Worm (Caenorhabditis elegans) whole organism, late embryonic: ENCODE measurements around the gene fbxa-112.

ENCODE experiments used
- C08G9.2 ChIP-seq: sonication (generic microtip); optimal IDR thresholded peaks from 2 replicates; lab custom pipeline; 2016; ENCODE audit warnings: mild to moderate bottlenecking, missing genetic modification characterization, moderate library complexity, missing compliant biosample characterization
- C38D4.7 ChIP-seq: fragments of 200-800 bp; sonication (Bioruptor generic); optimal IDR thresholded peaks from 2 replicates; lab custom pipeline; 2018; ENCODE audit warnings: mild to moderate bottlenecking, missing genetic modification characterization, moderate library complexity, missing compliant biosample characterization
- F13H6.1 ChIP-seq: sonication (generic microtip); optimal IDR thresholded peaks from 2 replicates; lab custom pipeline; 2016; ENCODE audit warnings: missing genetic modification characterization, missing compliant biosample characterization
- K09A11.1 ChIP-seq: sonication (generic microtip); optimal IDR thresholded peaks from 2 replicates; lab custom pipeline; 2017; ENCODE audit warnings: antibody characterized with exemption, mild to moderate bottlenecking, missing genetic modification characterization, missing compliant biosample characterization; ENCODE audit not compliant: insufficient read depth
- T23F11.4 ChIP-seq: fragments of 200-800 bp; sonication (Bioruptor generic); optimal IDR thresholded peaks from 2 replicates; lab custom pipeline; 2018; ENCODE audit warnings: mild to moderate bottlenecking, missing genetic modification characterization, missing compliant biosample characterization
- Y22D7AL.16 ChIP-seq: sonication (generic microtip); optimal IDR thresholded peaks from 2 replicates; lab custom pipeline; 2016; ENCODE audit warnings: missing genetic modification characterization, missing compliant biosample characterization
- ama-1 ChIP-seq: fragments of 150-350 bp; optimal IDR thresholded peaks from 2 replicates; lab custom pipeline; 2014
- ceh-2 ChIP-seq: sonication (generic microtip); optimal IDR thresholded peaks from 2 replicates; lab custom pipeline; 2016; ENCODE audit warnings: missing genotype, missing genetic modification characterization, missing compliant biosample characterization
- ceh-22 ChIP-seq: sonication (generic microtip); optimal IDR thresholded peaks from 2 replicates; lab custom pipeline; 2017; ENCODE audit warnings: missing biosample characterization, missing genetic modification characterization
- ceh-24 ChIP-seq: sonication (generic microtip); optimal IDR thresholded peaks from 2 replicates; lab custom pipeline; 2016; ENCODE audit warnings: mild to moderate bottlenecking, missing genetic modification characterization, missing compliant biosample characterization
- ceh-30 ChIP-seq: fragments of 150-350 bp; optimal IDR thresholded peaks from 2 replicates; lab custom pipeline; 2014; ENCODE audit warnings: missing biosample characterization, missing genetic modification characterization
- ceh-31 ChIP-seq: sonication (generic microtip); optimal IDR thresholded peaks from 2 replicates; lab custom pipeline; 2016; ENCODE audit warnings: missing genetic modification characterization, missing compliant biosample characterization
- ceh-34 ChIP-seq: sonication (generic microtip); optimal IDR thresholded peaks from 2 replicates; lab custom pipeline; 2016; ENCODE audit warnings: mild to moderate bottlenecking, missing genetic modification characterization, missing compliant biosample characterization
- ceh-45 ChIP-seq: fragments of 200-800 bp; sonication (Bioruptor generic); IDR thresholded peaks from 2 replicates; pipeline ENCODE4 v1.3.6; 2022; ENCODE audit warnings: missing genetic modification reagents, missing genetic modification characterization, missing compliant biosample characterization
- dve-1 ChIP-seq: sonication (generic microtip); optimal IDR thresholded peaks from 2 replicates; lab custom pipeline; 2017; ENCODE audit warnings: antibody characterized with exemption, mild to moderate bottlenecking, missing genetic modification characterization, missing compliant biosample characterization
- elt-2 ChIP-seq: sonication (generic microtip); optimal IDR thresholded peaks from 2 replicates; lab custom pipeline; 2016; ENCODE audit warnings: missing genetic modification reagents, missing genetic modification characterization, missing compliant biosample characterization
- elt-4 ChIP-seq: sonication (generic microtip); optimal IDR thresholded peaks from 2 replicates; lab custom pipeline; 2016; ENCODE audit warnings: missing genetic modification characterization, missing compliant biosample characterization
- fax-1 ChIP-seq: sonication (generic microtip); optimal IDR thresholded peaks from 2 replicates; lab custom pipeline; 2016; ENCODE audit warnings: missing genotype, missing genetic modification characterization, missing compliant biosample characterization
- fkh-10 ChIP-seq: fragments of 150-350 bp; optimal IDR thresholded peaks from 2 replicates; lab custom pipeline; 2014; ENCODE audit warnings: missing biosample characterization, missing genetic modification reagents, missing genetic modification characterization
- fkh-6 ChIP-seq: sonication (generic microtip); optimal IDR thresholded peaks from 2 replicates; lab custom pipeline; 2016; ENCODE audit warnings: missing genetic modification characterization, missing compliant biosample characterization
- gmeb-2 ChIP-seq: sonication (generic microtip); optimal IDR thresholded peaks from 2 replicates; lab custom pipeline; 2016; ENCODE audit warnings: missing genetic modification characterization, inconsistent platforms, missing compliant biosample characterization
- hlh-13 ChIP-seq: fragments of 200-800 bp; sonication (Bioruptor generic); optimal IDR thresholded peaks from 2 replicates; lab custom pipeline; 2018; ENCODE audit warnings: mild to moderate bottlenecking, missing genetic modification characterization, missing compliant biosample characterization
- hlh-8 ChIP-seq: sonication (generic microtip); optimal IDR thresholded peaks from 2 replicates; lab custom pipeline; 2016; ENCODE audit warnings: missing genotype, missing genetic modification characterization, missing compliant biosample characterization
- madf-2 ChIP-seq: sonication (generic microtip); optimal IDR thresholded peaks from 2 replicates; lab custom pipeline; 2017; ENCODE audit warnings: missing genetic modification characterization, missing compliant biosample characterization
- mec-3 ChIP-seq: sonication (generic microtip); optimal IDR thresholded peaks from 2 replicates; lab custom pipeline; 2016; ENCODE audit warnings: borderline replicate concordance, missing genetic modification characterization, missing compliant biosample characterization
- nfya-1 ChIP-seq: sonication (generic microtip); optimal IDR thresholded peaks from 2 replicates; lab custom pipeline; 2017; ENCODE audit warnings: missing genetic modification characterization, mild to moderate bottlenecking, missing compliant biosample characterization, antibody characterized with exemption, moderate library complexity
- nhr-11 ChIP-seq: fragments of 150-350 bp; optimal IDR thresholded peaks from 2 replicates; lab custom pipeline; 2014; ENCODE audit warnings: missing biosample characterization, missing genetic modification characterization
- npax-4 ChIP-seq: sonication (generic microtip); optimal IDR thresholded peaks from 2 replicates; lab custom pipeline; 2016; ENCODE audit warnings: missing genetic modification characterization, missing compliant biosample characterization
- odd-2 ChIP-seq: sonication (generic microtip); optimal IDR thresholded peaks from 2 replicates; lab custom pipeline; 2017; ENCODE audit warnings: antibody characterized with exemption, mild to moderate bottlenecking, missing genetic modification characterization, missing compliant biosample characterization
- pag-3 ChIP-seq: sonication (generic microtip); optimal IDR thresholded peaks from 2 replicates; lab custom pipeline; 2016; ENCODE audit warnings: missing compliant biosample characterization, missing genetic modification characterization, borderline replicate concordance
- pha-2 ChIP-seq: sonication (generic microtip); optimal IDR thresholded peaks from 2 replicates; lab custom pipeline; 2017; ENCODE audit warnings: mild to moderate bottlenecking, missing genetic modification characterization, missing compliant biosample characterization
- rnt-1 ChIP-seq: sonication (generic microtip); optimal IDR thresholded peaks from 2 replicates; lab custom pipeline; 2016; ENCODE audit warnings: missing genetic modification characterization, missing compliant biosample characterization
- sox-4 ChIP-seq: sonication (generic microtip); optimal IDR thresholded peaks from 2 replicates; lab custom pipeline; 2017; ENCODE audit warnings: mild to moderate bottlenecking, missing genetic modification characterization, inconsistent platforms, missing compliant biosample characterization
- syd-9 ChIP-seq: sonication (generic microtip); optimal IDR thresholded peaks from 2 replicates; lab custom pipeline; 2016; ENCODE audit warnings: mild to moderate bottlenecking, missing genetic modification characterization, moderate library complexity, missing compliant biosample characterization
- tbx-2 ChIP-seq: sonication (generic microtip); optimal IDR thresholded peaks from 2 replicates; lab custom pipeline; 2016; ENCODE audit warnings: missing genetic modification characterization, missing compliant biosample characterization
- tbx-7 ChIP-seq: sonication (generic microtip); optimal IDR thresholded peaks from 2 replicates; lab custom pipeline; 2016; ENCODE audit warnings: missing genotype, missing genetic modification characterization, missing compliant biosample characterization
- ttx-3 ChIP-seq: sonication (generic microtip); optimal IDR thresholded peaks from 2 replicates; lab custom pipeline; 2016; ENCODE audit warnings: missing genetic modification reagents, missing genetic modification characterization, missing compliant biosample characterization
- ztf-16 ChIP-seq: sonication (generic microtip); optimal IDR thresholded peaks from 2 replicates; lab custom pipeline; 2017; ENCODE audit warnings: missing genetic modification characterization, missing compliant biosample characterization

The fbxa-112 gene

ce11 chrV:16956229-16956628, 8.3 kb upstream of the fbxa-112 start, which contains the start of gene clec-239:
Gene clec-239, plus strand, starts transcription at chrV:16956529.
- no peak for TF ChIP-seq tbx-2 (tag; lab: Kevin White, UChicago)
- no peak for TF ChIP-seq mec-3 (tag; lab: Kevin White, UChicago)
- no peak for TF ChIP-seq madf-2
- TF ChIP-seq ceh-30 (tag; lab: Kevin White, UChicago) = no peak
- TF ChIP-seq ttx-3 (tag; lab: Kevin White, UChicago) = no peak
- TF ChIP-seq fkh-6 = no peak
- TF ChIP-seq C08G9.2 (tag; lab: Kevin White, UChicago) = no peak
- no peak for TF ChIP-seq fkh-10 (GFP tag; lab: Kevin White, UChicago)
- no peak for TF ChIP-seq nhr-11
- no peak for TF ChIP-seq npax-4 (tag; lab: Kevin White, UChicago)
- no peak for TF ChIP-seq ceh-2
- TF ChIP-seq, all 69 proteins: peak for 0

- TF ChIP-seq elt-4 (tag; lab: Kevin White, UChicago) = no peak
- TF ChIP-seq hlh-8 = no peak
- TF ChIP-seq pag-3 (tag; lab: Kevin White, UChicago) = no peak
- no peak for TF ChIP-seq C38D4.7
- no peak for TF ChIP-seq rnt-1 (tag; lab: Kevin White, UChicago)
- no peak for TF ChIP-seq ceh-31 (tag; lab: Kevin White, UChicago)
- no peak for TF ChIP-seq fax-1
- TF ChIP-seq pha-2 = no peak
- no peak for TF ChIP-seq ama-1
These were observed 6.9 kb upstream of the fbxa-112 start, which contains the start of gene srh-206 for ce11 chrV:16954766-16955165. Gene srh-206, minus strand, starts transcription at chrV:16954866.

- TF ChIP-seq T23F11.4 (GFP tag; lab: Kevin White, UChicago) (no peak), K09A11.1 (no peak), rnt-1 (tag; lab: Kevin White, UChicago) (no peak), ceh-45 (GFP tag; lab: Robert Waterston, UW) (no peak)
These were observed 3.6 kb upstream of the fbxa-112 start, which contains the start of gene clec-238 for ce11 chrV:16951504-16951903. Gene clec-238, plus strand, starts transcription at chrV:16951804.

ce11 chrV:16950036-16950435, 2.1 kb upstream of the fbxa-112 start:
- TF ChIP-seq ceh-34 = no peak
- TF ChIP-seq odd-2 = no peak
- no peak for TF ChIP-seq gmeb-2
- TF ChIP-seq sox-4 (tag; lab: Kevin White, UChicago) = no peak
- no peak for TF ChIP-seq npax-4 (tag; lab: Kevin White, UChicago)
- no peak for TF ChIP-seq ceh-24 (tag; lab: Kevin White, UChicago)
- TF ChIP-seq tbx-7 (tag; lab: Kevin White, UChicago) = no peak
- TF ChIP-seq elt-2 = no peak
- TF ChIP-seq ceh-22 = no peak
- no peak for TF ChIP-seq F13H6.1 (tag; lab: Kevin White, UChicago)
- no peak for TF ChIP-seq syd-9 (tag; lab: Kevin White, UChicago)
- TF ChIP-seq pha-2 = no peak
- no peak for TF ChIP-seq ztf-16 (tag; lab: Kevin White, UChicago)
- TF ChIP-seq hlh-13 (GFP tag; lab: Kevin White, UChicago) = no peak
- no peak for TF ChIP-seq dve-1 (tag; lab: Kevin White, UChicago)
- TF ChIP-seq rnt-1 (tag; lab: Kevin White, UChicago) = no peak
- TF ChIP-seq Y22D7AL.16 (tag; lab: Kevin White, UChicago) = no peak
- no peak for TF ChIP-seq nhr-11
- TF ChIP-seq nfya-1 (tag; lab: Kevin White, UChicago) = no peak
